Fruit fly (Drosophila melanogaster) S2 (cell line): ENCODE results near the gene CG3704.

ENCODE experiments used
- CG8478 ChIP-seq: fragments of >200 bp; optimal IDR thresholded peaks from 2 replicates; lab custom pipeline; 2018
- CTCF ChIP-seq, 2 experiments: fragments of >200 bp; optimal IDR thresholded peaks; 2 replicates each; lab custom pipeline; 2018

The CG3704 gene

dm6 chrX:940580-941184, at the start of gene CG3704, which contains the start of gene mus81:
CG3704 (minus strand) TSS chrX:940805.
mus81 (plus strand) TSS chrX:941075.
- TF ChIP-seq CTCF (optimal IDR thresholded peaks at IDR 0.05; lab: Kevin White, UChicago) (no peak), CG8478 (no peak)

- TF ChIP-seq CG8478 (no peak), CTCF (optimal IDR thresholded peaks at IDR 0.05; lab: Kevin White, UChicago) (no peak)
Observed at dm6 chrX:990218-990617, 49.6 kb upstream of the CG3704 start, which contains the start of gene CG18823. CG18823 (plus strand) TSS chrX:990518.

dm6 chrX:985911-986310, 45.3 kb upstream of the CG3704 start:
- TF ChIP-seq CG8478 (no peak), CTCF (optimal IDR thresholded peaks at IDR 0.05; lab: Kevin White, UChicago) (no peak)

- TF ChIP-seq CTCF (optimal IDR thresholded peaks at IDR 0.05; lab: Kevin White, UChicago), result no peak
Observed at dm6 chrX:966818-967217, 26.2 kb upstream of the CG3704 start.

dm6 chrX:964012-964411, 23.4 kb upstream of the CG3704 start:
- TF ChIP-seq CG8478 (no peak), CTCF (optimal IDR thresholded peaks at IDR 0.05; lab: Kevin White, UChicago) (no peak)

dm6 chrX:955873-956272, 15.3 kb upstream of the CG3704 start:
- TF ChIP-seq CTCF (optimal IDR thresholded peaks at IDR 0.05; lab: Kevin White, UChicago) (no peak), CG8478 (no peak)

- no peak for TF ChIP-seq CTCF (optimal IDR thresholded peaks at IDR 0.05; lab: Kevin White, UChicago)
- no peak for TF ChIP-seq CG8478
Observed at dm6 chrX:953807-954206, 13.2 kb upstream of the CG3704 start.

- TF ChIP-seq CG8478 (no peak), CTCF (optimal IDR thresholded peaks at IDR 0.05; lab: Kevin White, UChicago) (no peak)
Observed at dm6 chrX:951800-952199, 11.2 kb upstream of the CG3704 start, which contains the start of gene CG3690. CG3690 (minus strand) TSS chrX:951900.

- no peak for TF ChIP-seq CTCF (optimal IDR thresholded peaks at IDR 0.05; lab: Kevin White, UChicago)
- TF ChIP-seq CG8478, result no peak
Observed at dm6 chrX:948285-948556, 7.6 kb upstream of the CG3704 start.

dm6 chrX:947450-948284, 7.1 kb upstream of the CG3704 start, which contains the start of gene CG3699:
CG3699 (minus strand) TSS chrX:947500.
- TF ChIP-seq CTCF (optimal IDR thresholded peaks at IDR 0.05; lab: Kevin White, UChicago) (no peak), CG8478 (no peak)

- no peak for TF ChIP-seq CTCF (optimal IDR thresholded peaks at IDR 0.05; lab: Kevin White, UChicago)
- TF ChIP-seq CG8478, result no peak
Observed at dm6 chrX:946162-946561, 5.6 kb upstream of the CG3704 start.

- TF ChIP-seq CTCF (optimal IDR thresholded peaks at IDR 0.05; lab: Kevin White, UChicago) (no peak), CG8478 (no peak)
Observed at dm6 chrX:945446-946013, 4.9 kb upstream of the CG3704 start, which contains the start of gene CG3703. CG3703 (minus strand) TSS chrX:945773.

dm6 chrX:935901-936207, 4.8 kb downstream of the CG3704 start:
- TF ChIP-seq CG8478 (no peak), CTCF (optimal IDR thresholded peaks at IDR 0.05; lab: Kevin White, UChicago) (no peak)

dm6 chrX:935049-935900, 5.3 kb downstream of the CG3704 start, which contains the start of gene TRAM:
TRAM (plus strand) TSS chrX:935232.
- TF ChIP-seq CG8478 (no peak), CTCF (optimal IDR thresholded peaks at IDR 0.05; lab: Kevin White, UChicago) (peak; percentile 24 to 54)

- no peak for TF ChIP-seq CG8478
- TF ChIP-seq CTCF (optimal IDR thresholded peaks at IDR 0.05; lab: Kevin White, UChicago), result no peak
Observed at dm6 chrX:933997-934396, 6.6 kb downstream of the CG3704 start.
